Fruit fly (Drosophila melanogaster) whole organism, embryonic: ENCODE data around the gene CG13386.

ENCODE experiments used
- Atf6 ChIP-seq: fragments of 200-800 bp; sonication (Bioruptor generic); IDR thresholded peaks from 2 replicates; pipeline ENCODE4 v1.3.6; 2022; ENCODE audit warnings: missing biosample characterization, missing genetic modification characterization
- Blimp-1 ChIP-seq: fragments of 200-800 bp; sonication (Bioruptor generic); optimal IDR thresholded peaks from 3 replicates; lab custom pipeline; 2018; ENCODE audit warnings: missing biosample characterization, missing genetic modification characterization, mild to moderate bottlenecking, moderate library complexity, missing genetic modification reagents
- C15 ChIP-seq: fragments of 200-800 bp; sonication (Bioruptor generic); IDR thresholded peaks from 3 replicates; pipeline ENCODE4 v1.3.6; 2022; ENCODE audit warnings: missing biosample characterization, missing genetic modification characterization
- CG10543 ChIP-seq: fragments of 200-800 bp; sonication (Bioruptor generic); optimal IDR thresholded peaks from 3 replicates; lab custom pipeline; 2017; ENCODE audit warnings: missing biosample characterization, mild to moderate bottlenecking, missing genetic modification characterization, moderate library complexity
- CG10654 ChIP-seq: fragments of 200-800 bp; sonication (Bioruptor generic); optimal IDR thresholded peaks from 2 replicates; lab custom pipeline; 2016; ENCODE audit warnings: missing biosample characterization, missing genetic modification characterization
- CG11085 ChIP-seq: fragments of 200-800 bp; sonication (Bioruptor generic); IDR thresholded peaks from 2 replicates; pipeline ENCODE4 v1.3.6; 2022; ENCODE audit warnings: missing biosample characterization, missing genetic modification characterization
- CG12219 ChIP-seq: fragments of 200-800 bp; sonication (Bioruptor generic); optimal IDR thresholded peaks from 3 replicates; lab custom pipeline; 2018; ENCODE audit warnings: missing biosample characterization, mild to moderate bottlenecking, missing genetic modification characterization
- CG14710 ChIP-seq: fragments of 200-800 bp; sonication (Bioruptor generic); optimal IDR thresholded peaks from 3 replicates; lab custom pipeline; 2019; ENCODE audit warnings: missing biosample characterization, mild to moderate bottlenecking, missing genetic modification characterization, moderate library complexity
- CG14860 ChIP-seq: fragments of 200-800 bp; sonication (Bioruptor generic); IDR thresholded peaks from 3 replicates; pipeline ENCODE4 v1.3.6; 2022; ENCODE audit warnings: missing biosample characterization, missing genetic modification characterization; ENCODE audit not compliant: partially characterized antibody
- CG16815 ChIP-seq: fragments of 200-800 bp; sonication (Bioruptor generic); optimal IDR thresholded peaks from 3 replicates; lab custom pipeline; 2017; ENCODE audit warnings: missing biosample characterization, mild to moderate bottlenecking, missing genetic modification characterization
- CG17359 ChIP-seq: fragments of 200-800 bp; sonication (Bioruptor generic); optimal IDR thresholded peaks from 3 replicates; lab custom pipeline; 2018; ENCODE audit warnings: missing biosample characterization, mild to moderate bottlenecking, missing genetic modification characterization, moderate library complexity
- CG17802 ChIP-seq: fragments of 200-800 bp; sonication (Bioruptor generic); optimal IDR thresholded peaks from 2 replicates; lab custom pipeline; 2018; ENCODE audit warnings: missing biosample characterization, mild to moderate bottlenecking, missing genetic modification characterization, moderate library complexity
- CG18619 ChIP-seq: fragments of 200-800 bp; sonication (Bioruptor generic); optimal IDR thresholded peaks from 3 replicates; lab custom pipeline; 2017; ENCODE audit warnings: missing biosample characterization, mild to moderate bottlenecking, missing genetic modification characterization
- CG2889 ChIP-seq: fragments of 200-800 bp; sonication (Bioruptor generic); IDR thresholded peaks from 3 replicates; pipeline ENCODE4 v1.3.6; 2022; ENCODE audit warnings: missing biosample characterization, missing genetic modification characterization
- CG33557 ChIP-seq: fragments of 200-800 bp; sonication (Bioruptor generic); optimal IDR thresholded peaks from 2 replicates; lab custom pipeline; 2019; ENCODE audit warnings: missing biosample characterization, mild to moderate bottlenecking, missing genetic modification characterization, moderate library complexity
- CG3726 ChIP-seq: fragments of 200-800 bp; sonication (Bioruptor generic); IDR thresholded peaks from 3 replicates; pipeline ENCODE4, ENCODE4 v1.3.6; 2022; ENCODE audit warnings: missing biosample characterization, missing genetic modification characterization
- CG4404 ChIP-seq: fragments of 200-800 bp; sonication (Bioruptor generic); IDR thresholded peaks from 2 replicates; pipeline ENCODE4 v1.3.6; 2022; ENCODE audit warnings: missing biosample characterization, missing genetic modification characterization
- D19A ChIP-seq: fragments of 200-800 bp; optimal IDR thresholded peaks from 3 replicates; lab custom pipeline; 2019; ENCODE audit warnings: missing biosample characterization, mild to moderate bottlenecking, missing genetic modification characterization, moderate library complexity
- Gsc ChIP-seq: fragments of 200-800 bp; sonication (Bioruptor generic); IDR thresholded peaks from 2 replicates; pipeline ENCODE4 v1.3.6; 2022; ENCODE audit warnings: missing biosample characterization, missing genetic modification characterization
- H2.0 ChIP-seq: fragments of 200-800 bp; sonication (Bioruptor generic); IDR thresholded peaks from 2 replicates; pipeline ENCODE4 v1.3.6; 2022; ENCODE audit warnings: missing biosample characterization, missing genetic modification characterization
- HLH3B ChIP-seq: fragments of 200-800 bp; sonication (Bioruptor generic); IDR thresholded peaks from 2 replicates; pipeline ENCODE4 v1.3.6; 2022; ENCODE audit warnings: missing biosample characterization, missing genetic modification characterization
- HLHmδ ChIP-seq: fragments of 200-800 bp; sonication (Bioruptor generic); optimal IDR thresholded peaks from 2 replicates; lab custom pipeline; 2018; ENCODE audit warnings: missing biosample characterization, mild to moderate bottlenecking, missing genetic modification characterization, moderate library complexity
- Hey ChIP-seq: fragments of 200-800 bp; sonication (Bioruptor generic); optimal IDR thresholded peaks from 3 replicates; lab custom pipeline; 2018; ENCODE audit warnings: missing biosample characterization, mild to moderate bottlenecking, missing genetic modification characterization
- HmgD ChIP-seq: fragments of 200-800 bp; sonication (Bioruptor generic); optimal IDR thresholded peaks from 3 replicates; lab custom pipeline; 2016; ENCODE audit warnings: missing biosample characterization, missing genetic modification characterization
- Mad ChIP-seq: fragments of 200-800 bp; sonication (Bioruptor generic); optimal IDR thresholded peaks from 2 replicates; lab custom pipeline; 2016; ENCODE audit warnings: missing biosample characterization, missing genetic modification characterization
- NC2β ChIP-seq: fragments of 200-800 bp; sonication (Bioruptor generic); optimal IDR thresholded peaks from 2 replicates; lab custom pipeline; 2016; ENCODE audit warnings: missing biosample characterization, missing genetic modification characterization
- Oaz ChIP-seq: fragments of 200-800 bp; sonication (Bioruptor generic); IDR thresholded peaks from 2 replicates; pipeline ENCODE4 v1.3.6; 2022; ENCODE audit warnings: missing biosample characterization, missing genetic modification characterization
- Rfx ChIP-seq: fragments of 200-800 bp; sonication (Bioruptor generic); IDR thresholded peaks from 2 replicates; pipeline ENCODE4 v1.3.6; 2022; ENCODE audit warnings: missing biosample characterization, missing genetic modification characterization
- Trl ChIP-seq, 3 experiments: fragments of >200 bp in 2 of 3; fragments of 200-800 bp in 1 of 3; sonication (Bioruptor generic) in 1 of 3; optimal IDR thresholded peaks; 2 replicates in 1 of 3; 3 replicates in 2 of 3; lab custom pipeline; 2016 to 2017; ENCODE audit warnings: missing biosample characterization in 1 of 3, missing genetic modification characterization in 1 of 3
- ato ChIP-seq: fragments of 200-800 bp; sonication (Bioruptor generic); IDR thresholded peaks from 2 replicates; pipeline ENCODE4 v1.3.6; 2022; ENCODE audit warnings: missing biosample characterization, missing genetic modification characterization; ENCODE audit not compliant: partially characterized antibody
- bsh ChIP-seq, 2 experiments: fragments of 200-800 bp; sonication (Bioruptor generic); optimal IDR thresholded peaks; 2 replicates each; lab custom pipeline; 2017 to 2018; ENCODE audit warnings: mild to moderate bottlenecking in 2 of 2, missing biosample characterization in 2 of 2, missing genetic modification characterization in 2 of 2, moderate library complexity in 1 of 2
- cad ChIP-seq: fragments of >200 bp; optimal IDR thresholded peaks from 2 replicates; lab custom pipeline; 2017; ENCODE audit warnings: missing biosample characterization, missing genetic modification characterization
- cas ChIP-seq: fragments of 200-800 bp; sonication (Bioruptor generic); IDR thresholded peaks from 2 replicates; pipeline ENCODE4 v1.3.6; 2022; ENCODE audit warnings: missing biosample characterization, missing genetic modification characterization
- cwo ChIP-seq: fragments of 200-800 bp; sonication (Bioruptor generic); optimal IDR thresholded peaks from 3 replicates; lab custom pipeline; 2017; ENCODE audit warnings: missing biosample characterization, missing genetic modification characterization, mild to moderate bottlenecking, moderate library complexity, missing genetic modification reagents
- da ChIP-seq: fragments of 200-800 bp; sonication (Bioruptor generic); optimal IDR thresholded peaks from 2 replicates; lab custom pipeline; 2016; ENCODE audit warnings: missing biosample characterization, missing genetic modification characterization
- fru ChIP-seq: fragments of >200 bp; optimal IDR thresholded peaks from 2 replicates; lab custom pipeline; 2017
- grn ChIP-seq: fragments of 200-800 bp; sonication (Bioruptor generic); optimal IDR thresholded peaks from 3 replicates; lab custom pipeline; 2017; ENCODE audit warnings: missing biosample characterization, missing genetic modification characterization
- gsb ChIP-seq: fragments of 200-800 bp; sonication (Bioruptor generic); IDR thresholded peaks from 2 replicates; pipeline ENCODE4 v1.3.6; 2022; ENCODE audit warnings: missing biosample characterization, missing genetic modification characterization
- nau ChIP-seq: fragments of 200-800 bp; sonication (Bioruptor generic); optimal IDR thresholded peaks from 3 replicates; lab custom pipeline; 2017; ENCODE audit warnings: missing biosample characterization, mild to moderate bottlenecking, missing genetic modification characterization, missing genetic modification reagents
- nom ChIP-seq: fragments of 200-800 bp; sonication (Bioruptor generic); optimal IDR thresholded peaks from 2 replicates; lab custom pipeline; 2017; ENCODE audit warnings: missing biosample characterization, missing genetic modification characterization, mild to moderate bottlenecking, moderate library complexity, missing genetic modification reagents
- onecut ChIP-seq: fragments of 200-800 bp; sonication (Bioruptor generic); IDR thresholded peaks from 2 replicates; pipeline ENCODE4 v1.3.6; 2022; ENCODE audit warnings: missing biosample characterization, missing genetic modification characterization
- pita ChIP-seq: fragments of 200-800 bp; sonication (Bioruptor generic); optimal IDR thresholded peaks from 2 replicates; lab custom pipeline; 2017; ENCODE audit warnings: missing biosample characterization, mild to moderate bottlenecking, missing genetic modification characterization
- repo ChIP-seq: fragments of 200-800 bp; sonication (Bioruptor generic); optimal IDR thresholded peaks from 2 replicates; lab custom pipeline; 2016; ENCODE audit warnings: missing biosample characterization, missing genetic modification characterization
- row ChIP-seq: fragments of 200-800 bp; sonication (Bioruptor generic); IDR thresholded peaks from 3 replicates; pipeline ENCODE4 v1.3.6; 2022; ENCODE audit warnings: missing biosample characterization, missing genetic modification characterization
- ssp ChIP-seq: fragments of 200-800 bp; sonication (Bioruptor generic); IDR thresholded peaks from 2 replicates; pipeline ENCODE4 v1.3.6; 2022; ENCODE audit warnings: missing biosample characterization, missing genetic modification characterization
- tin ChIP-seq: fragments of 200-800 bp; sonication (Bioruptor generic); optimal IDR thresholded peaks from 3 replicates; lab custom pipeline; 2016; ENCODE audit warnings: missing biosample characterization, missing genetic modification characterization
- yki ChIP-seq: fragments of >200 bp; optimal IDR thresholded peaks from 3 replicates; lab custom pipeline; 2018

CG13386 gene

dm6 chr2L:8403286-8404270, 4.8 kb downstream of the CG13386 start, which contains the start of gene emb (continued):
- no peak for TF ChIP-seq CG10543
- no peak for TF ChIP-seq pita (GFP tag; lab: Kevin White, UChicago)
- no peak for TF ChIP-seq da
- TF ChIP-seq CG17359 (tag; lab: Kevin White, UChicago), result peak; percentile 19
- TF ChIP-seq nau (GFP tag; lab: Kevin White, UChicago), result no peak
- no peak for TF ChIP-seq Blimp-1 (GFP tag; lab: Kevin White, UChicago)
- no peak for TF ChIP-seq CG3726 (GFP tag; lab: Robert Waterston, UW)
- TF ChIP-seq Mad (GFP tag; lab: Kevin White, UChicago), result peak; percentile 65
- TF ChIP-seq CG18619 (GFP tag; lab: Kevin White, UChicago), result peak; percentile 15

- no peak for TF ChIP-seq Oaz
- TF ChIP-seq grn (GFP tag; lab: Kevin White, UChicago), result no peak
- peak in 1 of 2 experiments; percentile 52 for TF ChIP-seq Trl (optimal IDR thresholded peaks at IDR 0.05; lab: Kevin White, UChicago)
- no peak for TF ChIP-seq Trl (GFP tag; optimal IDR thresholded peaks at IDR 0.05; lab: Kevin White, UChicago)
- peak; percentile 46 for TF ChIP-seq HLHmδ (GFP tag; lab: Kevin White, UChicago)
- TF ChIP-seq CG14860 (GFP tag; lab: Robert Waterston, UW), result no peak
- TF ChIP-seq HmgD (GFP tag; lab: Kevin White, UChicago), result no peak
- TF ChIP-seq Gsc (GFP tag; lab: Robert Waterston, UW), result no peak
- TF ChIP-seq CG33557 (GFP tag; lab: Kevin White, UChicago), result no peak
- TF ChIP-seq CG16815 (GFP tag; lab: Kevin White, UChicago), result no peak
- peak; percentile 43 for TF ChIP-seq nom (GFP tag; lab: Kevin White, UChicago)
- TF ChIP-seq row (GFP tag; lab: Robert Waterston, UW), result 0 out of 3 replicates have a peak, but pooled peaks have one; percentile 10
- TF ChIP-seq NC2β (GFP tag; lab: Kevin White, UChicago), result no peak
- TF ChIP-seq repo, result no peak
- TF ChIP-seq CG4404 (GFP tag; lab: Robert Waterston, UW), result no peak
- no peak for TF ChIP-seq gsb (GFP tag; lab: Robert Waterston, UW)
- peak in 1 of 2 experiments; percentile 12 for TF ChIP-seq bsh (GFP tag; optimal IDR thresholded peaks at IDR 0.05; lab: Kevin White, UChicago)
- peak; percentile 86 for TF ChIP-seq D19A (tag; lab: Kevin White, UChicago)
- TF ChIP-seq CG2889, result no peak
- no peak for TF ChIP-seq cad (GFP tag; lab: Kevin White, UChicago)
- no peak for TF ChIP-seq nau (GFP tag; lab: Kevin White, UChicago)
- TF ChIP-seq CG17802 (tag; lab: Kevin White, UChicago), result peak; percentile 38
- peak; percentile 10 for TF ChIP-seq CG14710
- TF ChIP-seq ssp, result no peak
- no peak for TF ChIP-seq CG12219 (GFP tag; lab: Kevin White, UChicago)
- TF ChIP-seq CG10654 (GFP tag; lab: Kevin White, UChicago), result no peak
- no peak for TF ChIP-seq Atf6 (GFP tag; lab: Robert Waterston, UW)
- no peak for TF ChIP-seq yki (lab: Kevin White, UChicago)
- no peak for TF ChIP-seq onecut (GFP tag; lab: Robert Waterston, UW)
- TF ChIP-seq ato (GFP tag; lab: Robert Waterston, UW), result peak; percentile 46; the same call in 1 of the 2 replicates
- TF ChIP-seq HLH3B (GFP tag; lab: Robert Waterston, UW), result 0 out of 2 replicates have a peak, but pooled peaks have one; percentile 14
- no peak for TF ChIP-seq C15 (GFP tag; lab: Robert Waterston, UW)
- TF ChIP-seq Rfx (GFP tag; lab: Robert Waterston, UW), result 0 out of 2 replicates have a peak, but pooled peaks have one; percentile 6
- TF ChIP-seq H2.0 (GFP tag; lab: Robert Waterston, UW), result no peak
- TF ChIP-seq cas, result 0 out of 2 replicates have a peak, but pooled peaks have one; percentile 17
- no peak for TF ChIP-seq tin (GFP tag; lab: Kevin White, UChicago)
- no peak for TF ChIP-seq fru
- TF ChIP-seq CG11085 (GFP tag; lab: Robert Waterston, UW), result no peak
- no peak for TF ChIP-seq cwo (GFP tag; lab: Kevin White, UChicago)
- no peak for TF ChIP-seq Hey (tag; lab: Kevin White, UChicago)
These were observed 12.7 kb downstream of the CG13386 start, which contains the start of gene Naglu for dm6 chr2L:8411530-8411929. Gene Naglu, minus strand, starts transcription at chr2L:8411868.
